Fruit fly (Drosophila melanogaster) Kc167 (cell line): ENCODE results near the gene D.

Source experiments
- Sin3A ChIP-seq: fragments of >200 bp; optimal IDR thresholded peaks from 2 replicates; lab custom pipeline; 2018; ENCODE audit warnings: missing external identifiers
- psq ChIP-seq: fragments of >200 bp; optimal IDR thresholded peaks from 2 replicates; lab custom pipeline; 2017; ENCODE audit warnings: missing external identifiers

DNA sequence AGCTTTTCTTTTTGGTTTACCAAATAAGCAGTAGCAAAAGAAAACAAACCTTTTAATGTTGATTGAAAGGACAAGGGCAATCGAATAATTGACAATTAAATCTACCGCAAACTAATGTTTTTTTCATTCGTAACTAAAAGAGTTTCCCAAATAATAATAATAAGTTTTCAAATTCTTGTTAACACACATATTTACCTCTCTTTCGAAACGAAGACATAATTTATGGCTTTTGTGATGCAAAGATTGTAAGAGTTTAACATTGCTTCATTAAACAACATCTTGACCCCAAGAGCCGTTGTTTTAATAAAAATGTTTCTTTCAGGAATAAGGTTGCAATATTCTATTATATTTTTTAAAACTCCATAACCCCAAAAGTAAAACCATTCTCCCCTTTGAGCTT lies at the start of gene D:
- TF ChIP-seq Sin3A (lab: Kevin White, UChicago) (no peak), psq (lab: Kevin White, UChicago) (no peak)
